Worm (Caenorhabditis elegans) whole organism, young adult: ENCODE data around the gene grl-25.

Source experiments
- D2030.7 ChIP-seq: fragments of 200-800 bp; sonication (Bioruptor generic); IDR thresholded peaks from 2 replicates; pipeline ENCODE4 v1.3.6; 2022; ENCODE audit warnings: missing genetic modification reagents, missing genetic modification characterization, missing compliant biosample characterization
- F22D6.2 ChIP-seq: sonication (generic microtip); optimal IDR thresholded peaks from 2 replicates; lab custom pipeline; 2016; ENCODE audit warnings: mild to moderate bottlenecking, missing genetic modification characterization, missing compliant biosample characterization
- F23B12.7 ChIP-seq: sonication (generic microtip); optimal IDR thresholded peaks from 2 replicates; lab custom pipeline; 2017; ENCODE audit warnings: missing genetic modification characterization, mild to moderate bottlenecking, missing compliant biosample characterization, antibody characterized with exemption, moderate library complexity; ENCODE audit not compliant: insufficient read depth
- F57C9.4 ChIP-seq: sonication (generic microtip); optimal IDR thresholded peaks from 2 replicates; lab custom pipeline; 2017; ENCODE audit warnings: mild to moderate bottlenecking, missing genetic modification characterization, missing compliant biosample characterization
- T26A5.8 ChIP-seq: sonication (generic microtip); optimal IDR thresholded peaks from 2 replicates; lab custom pipeline; 2016; ENCODE audit warnings: missing genetic modification characterization, missing compliant biosample characterization
- Y53F4B.3 ChIP-seq: fragments of 200-800 bp; sonication (Bioruptor generic); IDR thresholded peaks from 2 replicates; pipeline ENCODE4 v1.3.6; 2022; ENCODE audit warnings: missing genetic modification reagents, missing genetic modification characterization, missing compliant biosample characterization
- Y56A3A.18 ChIP-seq: fragments of 200-800 bp; sonication (Bioruptor generic); IDR thresholded peaks from 2 replicates; pipeline ENCODE4 v1.3.6; 2022; ENCODE audit warnings: missing genetic modification reagents, missing genetic modification characterization, missing compliant biosample characterization
- Y95B8A.8 ChIP-seq: fragments of 200-800 bp; sonication (Bioruptor generic); IDR thresholded peaks from 2 replicates; pipeline ENCODE4 v1.3.6; 2022; ENCODE audit warnings: missing genetic modification reagents, missing genetic modification characterization, missing compliant biosample characterization
- ama-1 ChIP-seq, 3 experiments: fragments of 150-350 bp in 1 of 3; sonication (generic microtip) in 2 of 3; optimal IDR thresholded peaks; 2 replicates each; lab custom pipeline; 2014 to 2018; ENCODE audit warnings: missing biosample characterization in 2 of 3, missing genetic modification characterization in 2 of 3, missing genetic modification reagents in 2 of 3
- aptf-2 ChIP-seq: fragments of 200-800 bp; sonication (Bioruptor generic); conservative IDR thresholded peaks from 2 replicates; pipeline ENCODE4 v1.3.6; 2022; ENCODE audit warnings: missing genetic modification reagents, missing genetic modification characterization, missing compliant biosample characterization
- aptf-3 ChIP-seq: fragments of 200-800 bp; sonication (Bioruptor generic); IDR thresholded peaks from 2 replicates; pipeline ENCODE4 v1.3.6; 2022; ENCODE audit warnings: missing genetic modification characterization, missing compliant biosample characterization
- attf-5 ChIP-seq: fragments of 200-800 bp; sonication (Bioruptor generic); optimal IDR thresholded peaks from 2 replicates; lab custom pipeline; 2018; ENCODE audit warnings: mild to moderate bottlenecking, missing genetic modification characterization, missing compliant biosample characterization
- cebp-1 ChIP-seq, 2 experiments: fragments of 200-800 bp in 1 of 2; sonication (Bioruptor generic) in 1 of 2; sonication (generic microtip) in 1 of 2; IDR thresholded peaks in 1 of 2; optimal IDR thresholded peaks in 1 of 2; 2 replicates each; pipeline versions ENCODE4 v1.3.6 to Lab custom; 2017 to 2022; ENCODE audit warnings: missing compliant biosample characterization in 2 of 2, missing genetic modification characterization in 2 of 2, mild to moderate bottlenecking in 1 of 2, missing genetic modification reagents in 1 of 2, moderate library complexity in 1 of 2
- cebp-2 ChIP-seq: fragments of 200-800 bp; sonication (Bioruptor generic); IDR thresholded peaks from 2 replicates; pipeline ENCODE4 v1.3.6; 2022; ENCODE audit warnings: missing genetic modification characterization, missing compliant biosample characterization
- ceh-27 ChIP-seq: fragments of 200-800 bp; sonication (Bioruptor generic); optimal IDR thresholded peaks from 2 replicates; lab custom pipeline; 2018; ENCODE audit warnings: mild to moderate bottlenecking, missing genetic modification characterization, moderate library complexity, missing compliant biosample characterization
- dox-1 ChIP-seq: fragments of 200-800 bp; sonication (Bioruptor generic); IDR thresholded peaks from 2 replicates; pipeline ENCODE4 v1.3.6; 2022; ENCODE audit warnings: missing genetic modification reagents, missing genetic modification characterization, missing compliant biosample characterization
- dpff-1 ChIP-seq: sonication (generic microtip); optimal IDR thresholded peaks from 2 replicates; lab custom pipeline; 2017; ENCODE audit warnings: mild to moderate bottlenecking, missing genetic modification characterization, missing compliant biosample characterization
- egl-18 ChIP-seq: fragments of 200-800 bp; sonication (Bioruptor generic); IDR thresholded peaks from 2 replicates; pipeline ENCODE4 v1.3.6; 2022; ENCODE audit warnings: missing genetic modification reagents, missing genetic modification characterization, missing compliant biosample characterization
- ekl-4 ChIP-seq: fragments of 200-800 bp; sonication (Bioruptor generic); IDR thresholded peaks from 2 replicates; pipeline ENCODE4 v1.3.6; 2022; ENCODE audit warnings: missing genetic modification reagents, missing genetic modification characterization, missing compliant biosample characterization
- hlh-26 ChIP-seq: fragments of 200-800 bp; sonication (Bioruptor generic); conservative IDR thresholded peaks from 2 replicates; pipeline ENCODE4 v1.3.6; 2022; ENCODE audit warnings: missing genetic modification reagents, missing genetic modification characterization, missing compliant biosample characterization
- hmg-20 ChIP-seq: fragments of 200-800 bp; sonication (Bioruptor generic); IDR thresholded peaks from 2 replicates; pipeline ENCODE4 v1.3.6; 2022; ENCODE audit warnings: missing genetic modification reagents, missing genetic modification characterization, missing compliant biosample characterization
- hsf-1 ChIP-seq: fragments of 200-800 bp; sonication (Bioruptor generic); IDR thresholded peaks from 2 replicates; pipeline ENCODE4 v1.3.6; 2022; ENCODE audit warnings: missing genetic modification reagents, missing genetic modification characterization, missing compliant biosample characterization
- let-526 ChIP-seq: fragments of 200-800 bp; sonication (Bioruptor generic); IDR thresholded peaks from 2 replicates; pipeline ENCODE4 v1.3.6; 2022; ENCODE audit warnings: missing genetic modification reagents, missing genetic modification characterization, missing compliant biosample characterization
- let-607 ChIP-seq, 2 experiments: fragments of 200-800 bp in 1 of 2; sonication (Bioruptor generic) in 1 of 2; sonication (generic microtip) in 1 of 2; optimal IDR thresholded peaks; 2 replicates each; lab custom pipeline; 2016 to 2018; ENCODE audit warnings: mild to moderate bottlenecking in 2 of 2, missing compliant biosample characterization in 2 of 2, missing genetic modification characterization in 2 of 2, moderate library complexity in 2 of 2, missing genotype in 1 of 2
- madf-10 ChIP-seq: sonication (generic microtip); optimal IDR thresholded peaks from 2 replicates; lab custom pipeline; 2016; ENCODE audit warnings: mild to moderate bottlenecking, missing genetic modification characterization, missing compliant biosample characterization
- madf-3 ChIP-seq: fragments of 200-800 bp; sonication (Bioruptor generic); IDR thresholded peaks from 2 replicates; pipeline ENCODE4 v1.3.6; 2022; ENCODE audit warnings: missing genetic modification reagents, missing genetic modification characterization, missing compliant biosample characterization
- madf-6 ChIP-seq: fragments of 200-800 bp; sonication (Bioruptor generic); IDR thresholded peaks from 2 replicates; pipeline ENCODE4 v1.3.6; 2022; ENCODE audit warnings: missing genetic modification reagents, missing genetic modification characterization, missing compliant biosample characterization
- nfya-1 ChIP-seq: sonication (generic microtip); optimal IDR thresholded peaks from 2 replicates; lab custom pipeline; 2017; ENCODE audit warnings: antibody characterized with exemption, missing compliant biosample characterization, missing genetic modification characterization, borderline replicate concordance; ENCODE audit not compliant: insufficient read depth
- nfyb-1 ChIP-seq: fragments of 200-800 bp; sonication (Bioruptor generic); IDR thresholded peaks from 2 replicates; pipeline ENCODE4 v1.3.6; 2022; ENCODE audit warnings: missing genetic modification reagents, missing genetic modification characterization, missing compliant biosample characterization
- nhr-120 ChIP-seq: fragments of 200-800 bp; sonication (Bioruptor generic); IDR thresholded peaks from 2 replicates; pipeline ENCODE4 v1.3.6; 2022; ENCODE audit warnings: missing genetic modification characterization, missing compliant biosample characterization
- nhr-27 ChIP-seq: fragments of 200-800 bp; sonication (Bioruptor generic); optimal IDR thresholded peaks from 2 replicates; lab custom pipeline; 2018; ENCODE audit warnings: mild to moderate bottlenecking, missing genetic modification characterization, moderate library complexity, missing compliant biosample characterization
- nhr-90 ChIP-seq: sonication (generic microtip); optimal IDR thresholded peaks from 2 replicates; lab custom pipeline; 2016; ENCODE audit warnings: missing genotype, mild to moderate bottlenecking, missing genetic modification characterization, missing compliant biosample characterization
- pbrm-1 ChIP-seq: fragments of 200-800 bp; sonication (Bioruptor generic); IDR thresholded peaks from 2 replicates; pipeline ENCODE4 v1.3.6; 2022; ENCODE audit warnings: missing genetic modification reagents, missing genetic modification characterization, missing compliant biosample characterization
- rcor-1 ChIP-seq: fragments of 200-800 bp; sonication (Bioruptor generic); IDR thresholded peaks from 2 replicates; pipeline ENCODE4 v1.3.6; 2022; ENCODE audit warnings: missing genetic modification reagents, missing genetic modification characterization, missing compliant biosample characterization
- rec-8 ChIP-seq, 2 experiments: sonication (generic microtip); optimal IDR thresholded peaks; 2 replicates each; lab custom pipeline; 2016; ENCODE audit warnings: mild to moderate bottlenecking in 2 of 2, missing genetic modification characterization in 2 of 2, missing genetic modification reagents in 2 of 2, missing genotype in 2 of 2, missing biosample characterization in 1 of 2, missing compliant biosample characterization in 1 of 2, moderate library complexity in 1 of 2
- repo-1 ChIP-seq: sonication (generic microtip); optimal IDR thresholded peaks from 2 replicates; lab custom pipeline; 2017; ENCODE audit warnings: mild to moderate bottlenecking, missing genetic modification characterization, missing compliant biosample characterization
- rpc-1 ChIP-seq, 2 experiments: fragments of 150-350 bp in 1 of 2; sonication (generic microtip) in 1 of 2; optimal IDR thresholded peaks; 2 replicates each; lab custom pipeline; 2014 to 2018; ENCODE audit warnings: missing biosample characterization in 1 of 2, missing genetic modification characterization in 1 of 2, missing genetic modification reagents in 1 of 2, missing genotype in 1 of 2
- zim-3 ChIP-seq: sonication (generic microtip); optimal IDR thresholded peaks from 2 replicates; lab custom pipeline; 2017; ENCODE audit warnings: mild to moderate bottlenecking, missing genetic modification characterization, moderate library complexity, missing compliant biosample characterization
- ztf-26 ChIP-seq: sonication (generic microtip); optimal IDR thresholded peaks from 2 replicates; lab custom pipeline; 2017; ENCODE audit warnings: missing genetic modification characterization, missing compliant biosample characterization
- ztf-28 ChIP-seq: fragments of 200-800 bp; sonication (Bioruptor generic); IDR thresholded peaks from 2 replicates; pipeline ENCODE4 v1.3.6; 2022; ENCODE audit warnings: missing genetic modification reagents, missing genetic modification characterization, missing compliant biosample characterization

Gene grl-25

DNA sequence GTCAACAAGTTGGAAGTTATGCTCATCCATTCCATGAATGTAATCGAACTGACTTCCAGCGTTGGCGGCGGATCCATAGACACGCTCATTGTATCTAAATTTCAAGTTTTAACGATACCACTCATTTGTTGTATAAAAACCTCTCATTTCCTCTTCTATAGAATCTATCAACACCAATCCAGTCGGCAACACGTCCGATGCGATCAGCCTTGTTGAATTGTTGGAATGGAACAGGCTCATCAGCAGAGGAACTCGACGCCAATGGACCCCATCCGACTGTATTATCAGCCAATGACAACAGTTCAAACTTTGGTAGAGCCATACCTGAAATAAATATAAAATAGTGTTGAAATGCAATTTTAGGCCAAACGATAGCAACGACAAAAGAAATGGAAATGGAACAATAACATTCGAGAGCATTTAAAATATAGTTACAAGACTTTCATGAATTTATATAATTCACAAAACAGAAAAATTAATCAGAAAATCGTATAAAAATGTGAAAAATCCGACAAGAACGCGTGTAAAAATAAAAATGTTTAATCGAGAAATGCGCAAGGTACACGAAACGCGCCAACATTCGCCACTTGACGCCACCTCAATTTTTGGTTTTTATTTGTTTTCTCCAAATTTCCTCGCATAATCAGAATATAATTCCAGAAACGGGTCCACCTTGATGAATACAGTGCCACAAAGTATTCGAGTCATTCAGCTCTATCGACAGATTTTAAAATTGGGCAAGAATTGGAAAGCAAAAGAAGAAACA is 9.3 kb downstream of the grl-25 start, which contains the start of the genes eif-3.D and R08D7.4 (continued):
- TF ChIP-seq Y95B8A.8 (0 out of 2 replicates have a peak, but pooled peaks have one; percentile 15), rpc-1 (optimal IDR thresholded peaks at IDR 0.05; lab: Kevin White, UChicago) (no peak), rpc-1 (tag; optimal IDR thresholded peaks at IDR 0.05; lab: Kevin White, UChicago) (no peak), F57C9.4 (tag; lab: Kevin White, UChicago) (no peak), dox-1 (GFP tag; lab: Robert Waterston, UW) (peak; percentile 70), Y53F4B.3 (GFP tag; lab: Robert Waterston, UW) (no peak), ama-1 (optimal IDR thresholded peaks at IDR 0.05; lab: Kevin White, UChicago) (no peak), ama-1 (GFP tag; optimal IDR thresholded peaks at IDR 0.05; lab: Kevin White, UChicago) (no peak), let-607 (tag; optimal IDR thresholded peaks at IDR 0.05; lab: Kevin White, UChicago) (peak in 1 of 2 experiments; percentile 30), madf-6 (peak; percentile 38; the same call in 1 of the 2 replicates), attf-5 (GFP tag; lab: Kevin White, UChicago) (peak; percentile 49), egl-18 (GFP tag; lab: Robert Waterston, UW) (no peak), Y56A3A.18 (GFP tag; lab: Robert Waterston, UW) (no peak), hmg-20 (no peak), hsf-1 (no peak), nfyb-1 (no peak), T26A5.8 (tag; lab: Kevin White, UChicago) (no peak), cebp-1 (GFP tag; IDR thresholded peaks at IDR 0.05; lab: Robert Waterston, UW) (no peak), cebp-1 (tag; optimal IDR thresholded peaks at IDR 0.05; lab: Kevin White, UChicago) (peak; percentile 51), zim-3 (tag; lab: Kevin White, UChicago) (no peak), rcor-1 (GFP tag; lab: Robert Waterston, UW) (no peak), hlh-26 (no peak), aptf-3 (GFP tag; lab: Robert Waterston, UW) (no peak), nfya-1 (tag; lab: Kevin White, UChicago) (no peak), cebp-2 (GFP tag; lab: Robert Waterston, UW) (no peak), madf-3 (no peak), let-526 (GFP tag; lab: Robert Waterston, UW) (no peak), ztf-28 (no peak), madf-10 (no peak)

DNA sequence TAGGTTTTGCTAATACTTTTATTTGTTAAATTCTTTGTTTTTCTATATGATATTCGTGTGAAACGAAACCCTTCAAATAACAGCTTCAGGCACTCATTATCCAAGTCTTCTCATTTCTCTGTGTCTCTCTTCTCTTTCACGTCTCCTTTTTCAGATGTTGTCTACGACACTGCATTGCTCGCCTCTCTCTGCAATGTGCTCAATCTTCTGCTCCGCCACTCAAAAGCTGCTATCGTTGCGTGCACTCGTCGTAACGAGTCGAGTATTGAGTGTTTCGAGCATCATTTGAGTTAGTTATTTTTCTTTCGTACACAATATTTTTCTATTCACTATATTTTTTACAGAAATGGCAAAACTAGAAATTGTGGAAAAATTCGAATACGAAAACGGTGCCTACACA is 11.1 kb downstream of the grl-25 start:
- peak; percentile 55 for TF ChIP-seq ceh-27 (GFP tag; lab: Kevin White, UChicago)
- no peak for TF ChIP-seq nhr-27 (tag; lab: Kevin White, UChicago)
- TF ChIP-seq, all 124 proteins: peak for 1

DNA sequence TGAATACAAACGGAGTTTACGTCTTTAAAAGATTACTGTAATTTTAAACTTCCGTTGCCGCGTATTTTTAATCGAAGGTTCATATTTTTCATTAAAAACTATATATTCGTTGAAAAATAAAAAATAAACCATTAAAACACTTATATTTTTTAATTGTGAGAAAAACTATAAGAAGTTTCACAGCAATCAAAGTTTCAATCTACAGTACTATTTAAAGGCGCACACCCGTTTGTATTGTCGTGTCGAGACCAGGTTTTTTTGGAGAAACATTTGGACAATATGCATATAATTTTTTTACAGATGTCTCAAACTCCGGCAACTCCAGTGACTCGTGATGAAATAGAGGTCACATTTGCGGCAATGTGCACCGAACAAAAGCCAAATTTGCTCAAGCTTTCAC is 11.7 kb downstream of the grl-25 start, which contains the start of gene R08D7.5:
R08D7.5 (plus strand) TSS at position 301 of the 400 bp plus-strand sequence.
- no peak for TF ChIP-seq cebp-1 (GFP tag; IDR thresholded peaks at IDR 0.05; lab: Robert Waterston, UW)
- no peak for TF ChIP-seq cebp-1 (tag; optimal IDR thresholded peaks at IDR 0.05; lab: Kevin White, UChicago)
- no peak for TF ChIP-seq hmg-20
- no peak for TF ChIP-seq pbrm-1
- TF ChIP-seq attf-5 (GFP tag; lab: Kevin White, UChicago): no peak
- no peak for TF ChIP-seq nhr-90 (tag; lab: Kevin White, UChicago)
- no peak for TF ChIP-seq rec-8 (tag; optimal IDR thresholded peaks at IDR 0.05; lab: Kevin White, UChicago)
- no peak for TF ChIP-seq F57C9.4 (tag; lab: Kevin White, UChicago)
- no peak for TF ChIP-seq F23B12.7 (tag; lab: Kevin White, UChicago)
- no peak for TF ChIP-seq T26A5.8 (tag; lab: Kevin White, UChicago)
- no peak for TF ChIP-seq D2030.7 (GFP tag; lab: Robert Waterston, UW)
- no peak for TF ChIP-seq nhr-120 (GFP tag; lab: Robert Waterston, UW)
- no peak for TF ChIP-seq hlh-26
- TF ChIP-seq madf-6: no peak
- TF ChIP-seq repo-1 (tag; lab: Kevin White, UChicago): no peak
- no peak for TF ChIP-seq aptf-2 (GFP tag; lab: Robert Waterston, UW)
- TF ChIP-seq dpff-1 (tag; lab: Kevin White, UChicago): no peak
- no peak for TF ChIP-seq F22D6.2 (tag; lab: Kevin White, UChicago)
- TF ChIP-seq ztf-26: no peak
- TF ChIP-seq ekl-4 (GFP tag; lab: Robert Waterston, UW): no peak
- TF ChIP-seq zim-3 (tag; lab: Kevin White, UChicago): no peak
